Worm (Caenorhabditis elegans) whole organism, early embryonic: ENCODE results near the gene W03C9.1.

Experiments
- B0310.2 ChIP-seq: sonication (generic microtip); optimal IDR thresholded peaks from 2 replicates; lab custom pipeline; 2016; ENCODE audit warnings: mild to moderate bottlenecking, missing genetic modification characterization, missing compliant biosample characterization
- ama-1 ChIP-seq: fragments of 150-350 bp; optimal IDR thresholded peaks from 2 replicates; lab custom pipeline; 2014
- ceh-13 ChIP-seq: fragments of 200-800 bp; sonication (Bioruptor generic); optimal IDR thresholded peaks from 2 replicates; lab custom pipeline; 2018; ENCODE audit warnings: mild to moderate bottlenecking, missing genetic modification characterization, missing compliant biosample characterization
- ceh-36 ChIP-seq: sonication (generic microtip); optimal IDR thresholded peaks from 2 replicates; lab custom pipeline; 2016; ENCODE audit warnings: missing genetic modification characterization, inconsistent platforms, missing compliant biosample characterization
- ets-7 ChIP-seq: sonication (generic microtip); optimal IDR thresholded peaks from 2 replicates; lab custom pipeline; 2016; ENCODE audit warnings: missing genotype, missing genetic modification characterization, missing compliant biosample characterization
- flt-1 ChIP-seq: fragments of 200-800 bp; sonication (Bioruptor generic); IDR thresholded peaks from 2 replicates; pipeline ENCODE4 v1.3.6; 2022; ENCODE audit warnings: missing genetic modification characterization, missing compliant biosample characterization
- hmbx-1 ChIP-seq: sonication (generic microtip); optimal IDR thresholded peaks from 2 replicates; lab custom pipeline; 2016; ENCODE audit warnings: mild to moderate bottlenecking, missing genetic modification characterization, missing compliant biosample characterization
- hmg-4 ChIP-seq: fragments of 200-800 bp; sonication (Bioruptor generic); optimal IDR thresholded peaks from 2 replicates; lab custom pipeline; 2018; ENCODE audit warnings: mild to moderate bottlenecking, missing genetic modification characterization, missing compliant biosample characterization
- hnd-1 ChIP-seq: sonication (generic microtip); optimal IDR thresholded peaks from 2 replicates; lab custom pipeline; 2016; ENCODE audit warnings: missing genetic modification characterization, missing compliant biosample characterization
- scrt-1 ChIP-seq: fragments of 200-800 bp; sonication (Bioruptor generic); IDR thresholded peaks from 2 replicates; pipeline ENCODE4 v1.3.6; 2022; ENCODE audit warnings: missing genetic modification characterization, missing compliant biosample characterization
- sea-1 ChIP-seq: fragments of 200-800 bp; sonication (Bioruptor generic); conservative IDR thresholded peaks from 2 replicates; pipeline ENCODE4 v1.3.6; 2022; ENCODE audit warnings: missing genetic modification characterization, missing compliant biosample characterization
- tbx-11 ChIP-seq: fragments of 200-800 bp; sonication (Bioruptor generic); IDR thresholded peaks from 2 replicates; pipeline ENCODE4 v1.3.6; 2022; ENCODE audit warnings: missing genetic modification characterization, missing compliant biosample characterization
- tbx-37 ChIP-seq: fragments of 200-800 bp; sonication (Bioruptor generic); conservative IDR thresholded peaks from 2 replicates; pipeline ENCODE4 v1.3.6; 2022; ENCODE audit warnings: missing genetic modification reagents, missing genetic modification characterization, missing compliant biosample characterization
- tra-4 ChIP-seq: sonication (generic microtip); optimal IDR thresholded peaks from 2 replicates; lab custom pipeline; 2017; ENCODE audit warnings: missing genetic modification characterization, missing compliant biosample characterization

- TF ChIP-seq ama-1 (lab: Kevin White, UChicago) (no peak), ets-7 (tag; lab: Kevin White, UChicago) (no peak), hmg-4 (GFP tag; lab: Kevin White, UChicago) (no peak), flt-1 (GFP tag; lab: Robert Waterston, UW) (no peak), sea-1 (GFP tag; lab: Robert Waterston, UW) (no peak), tra-4 (tag; lab: Kevin White, UChicago) (no peak), scrt-1 (GFP tag; lab: Robert Waterston, UW) (no peak), tbx-37 (GFP tag; lab: Robert Waterston, UW) (no peak), hnd-1 (tag; lab: Kevin White, UChicago) (no peak), tbx-11 (GFP tag; lab: Robert Waterston, UW) (no peak), ceh-13 (no peak), B0310.2 (no peak), hmbx-1 (tag; lab: Kevin White, UChicago) (no peak), ceh-36 (no peak)
Observed at ce11 chrII:11963132-11963630, 1.3 kb upstream of the W03C9.1 start.
